Fruit fly (Drosophila melanogaster): ENCODE measurements around the gene Lsp1beta.

The Lsp1beta gene

dm6 chr2L:855052-855547, 43.2 kb upstream of the Lsp1beta start, which contains the start of gene CG13949 (continued):
- peak; percentile 70 for TF ChIP-seq unpg (GFP tag; optimal IDR thresholded peaks at IDR 0.05)
- peak; percentile 63 for TF ChIP-seq Opbp (GFP tag; IDR thresholded peaks at IDR 0.05; ENCODE audit: partially characterized antibody)
- no peak for TF ChIP-seq CkIIα-i1 (GFP tag; IDR thresholded peaks at IDR 0.05)
- peak; percentile 59 for TF ChIP-seq CG31441 (GFP tag; IDR thresholded peaks at IDR 0.05)
- peak; percentile 51 for TF ChIP-seq CG9609 (GFP tag; optimal IDR thresholded peaks at IDR 0.05)
- peak; percentile 62 for TF ChIP-seq Nf-YC (tag; optimal IDR thresholded peaks at IDR 0.05)
- TF ChIP-seq zfh2 (GFP tag; optimal IDR thresholded peaks at IDR 0.05) = peak; percentile 57
- no peak for TF ChIP-seq hth (optimal IDR thresholded peaks at IDR 0.05)
- peak; percentile 51; the same call in 1 of the 2 replicates for TF ChIP-seq CG14667 (GFP tag; IDR thresholded peaks at IDR 0.05)
- TF ChIP-seq h (optimal IDR thresholded peaks at IDR 0.05) = no peak
- TF ChIP-seq unc-4 (GFP tag; IDR thresholded peaks at IDR 0.05; ENCODE audit: partially characterized antibody) = peak; percentile 44; the same call in 1 of the 2 replicates
- TF ChIP-seq Nf-YA (GFP tag; IDR thresholded peaks at IDR 0.05) = peak; percentile 37
- TF ChIP-seq Kr (GFP tag; optimal IDR thresholded peaks at IDR 0.05) = no peak
- peak; percentile 32; the same call in 1 of the 2 replicates for TF ChIP-seq peb (GFP tag; IDR thresholded peaks at IDR 0.05)
- no peak for TF ChIP-seq C15 (GFP tag; IDR thresholded peaks at IDR 0.05)
- TF ChIP-seq grn (GFP tag; optimal IDR thresholded peaks at IDR 0.05) = peak; percentile 56
- no peak for TF ChIP-seq org-1 (GFP tag; optimal IDR thresholded peaks at IDR 0.05)
- peak; percentile 56 for TF ChIP-seq knrl (GFP tag; IDR thresholded peaks at IDR 0.05; ENCODE audit: partially characterized antibody)
- TF ChIP-seq Mrtf (GFP tag; IDR thresholded peaks at IDR 0.05) = peak; percentile 70; the same call in 2 of the 3 replicates
- no peak for TF ChIP-seq Hr39 (optimal IDR thresholded peaks at IDR 0.05)
- no peak for TF ChIP-seq ap (GFP tag; IDR thresholded peaks at IDR 0.05)
- peak; percentile 41 for TF ChIP-seq pum (GFP tag; optimal IDR thresholded peaks at IDR 0.05)
- TF ChIP-seq CG10431 (GFP tag; optimal IDR thresholded peaks at IDR 0.05) = no peak
- peak; percentile 56 for TF ChIP-seq amos (GFP tag; IDR thresholded peaks at IDR 0.05; ENCODE audit: partially characterized antibody)
- TF ChIP-seq cg (GFP tag; optimal IDR thresholded peaks at IDR 0.05) = no peak
- TF ChIP-seq onecut (GFP tag; IDR thresholded peaks at IDR 0.05) = no peak
- TF ChIP-seq pzg (GFP tag; optimal IDR thresholded peaks at IDR 0.05) = peak; percentile 55
- no peak for TF ChIP-seq Usf (GFP tag; optimal IDR thresholded peaks at IDR 0.05)
- TF ChIP-seq NC2β (GFP tag; optimal IDR thresholded peaks at IDR 0.05) = peak; percentile 41
- no peak for TF ChIP-seq crol (GFP tag; IDR thresholded peaks at IDR 0.05)
- TF ChIP-seq Aef1 (GFP tag; IDR thresholded peaks at IDR 0.05) = peak; percentile 82
- peak; percentile 39 for TF ChIP-seq CG3163 (GFP tag; optimal IDR thresholded peaks at IDR 0.05)
- no peak for TF ChIP-seq CG30431 (GFP tag; optimal IDR thresholded peaks at IDR 0.05)
- no peak for TF ChIP-seq vfl (GFP tag; optimal IDR thresholded peaks at IDR 0.05)
- no peak for TF ChIP-seq Oaz (GFP tag; IDR thresholded peaks at IDR 0.05)
- no peak for TF ChIP-seq sr (GFP tag; IDR thresholded peaks at IDR 0.05)
- TF ChIP-seq ftz-f1 (GFP tag; optimal IDR thresholded peaks at IDR 0.05) = no peak
- TF ChIP-seq CG6175 (GFP tag; IDR thresholded peaks at IDR 0.05) = no peak; the same call in 2 of the 3 replicates
- TF ChIP-seq ab (GFP tag; optimal IDR thresholded peaks at IDR 0.05) = no peak
- TF ChIP-seq CG1792 (GFP tag; optimal IDR thresholded peaks at IDR 0.05) = peak; percentile 47
- TF ChIP-seq GATAe (GFP tag; conservative IDR thresholded peaks at IDR 0.05) = peak; percentile 65; the same call in 1 of the 2 replicates
- TF ChIP-seq CG13287 (GFP tag; IDR thresholded peaks at IDR 0.05; ENCODE audit: partially characterized antibody) = peak; percentile 66
- no peak for TF ChIP-seq wor (GFP tag; IDR thresholded peaks at IDR 0.05)
- peak in 1 of 3 experiments; percentile 35 for TF ChIP-seq lola (GFP tag; optimal IDR thresholded peaks at IDR 0.05)
- peak; percentile 10 for TF ChIP-seq CG18764 (GFP tag; optimal IDR thresholded peaks at IDR 0.05)
- TF ChIP-seq HLH4C (GFP tag; IDR thresholded peaks at IDR 0.05; ENCODE audit: partially characterized antibody) = 0 out of 3 replicates have a peak, but pooled peaks have one; percentile 43
- peak; percentile 79 for TF ChIP-seq gro (GFP tag; optimal IDR thresholded peaks at IDR 0.05)
- peak; percentile 27 for TF ChIP-seq fd96Cb (tag; optimal IDR thresholded peaks at IDR 0.05)
- TF ChIP-seq odd (GFP tag; optimal IDR thresholded peaks at IDR 0.05) = peak; percentile 22
- TF ChIP-seq CTCF (GFP tag; optimal IDR thresholded peaks at IDR 0.05) = peak; percentile 54
- peak; percentile 56; the same call in 1 of the 2 replicates for TF ChIP-seq chm (GFP tag; IDR thresholded peaks at IDR 0.05)
- peak; percentile 72 for TF ChIP-seq lmd (GFP tag; IDR thresholded peaks at IDR 0.05)
- TF ChIP-seq bab2 (GFP tag; optimal IDR thresholded peaks at IDR 0.05) = peak; percentile 51

Measured in whole organism, embryonic.